Worm (Caenorhabditis elegans) whole organism, L3 larva: ENCODE data around the gene swan-1.

Experiments used
- R02D3.7 ChIP-seq: fragments of 150-350 bp; optimal IDR thresholded peaks from 2 replicates; lab custom pipeline; 2014; ENCODE audit warnings: missing biosample characterization, missing genetic modification characterization
- aly-2 ChIP-seq: fragments of 150-350 bp; optimal IDR thresholded peaks from 2 replicates; lab custom pipeline; 2014; ENCODE audit warnings: missing biosample characterization, missing genetic modification characterization
- ama-1 ChIP-seq: fragments of 150-350 bp; optimal IDR thresholded peaks from 2 replicates; lab custom pipeline; 2018
- ceh-28 ChIP-seq: fragments of 150-350 bp; optimal IDR thresholded peaks from 2 replicates; lab custom pipeline; 2014; ENCODE audit warnings: missing biosample characterization, missing genetic modification reagents, missing genetic modification characterization
- ceh-82 ChIP-seq: fragments of 150-350 bp; optimal IDR thresholded peaks from 2 replicates; lab custom pipeline; 2014; ENCODE audit warnings: missing biosample characterization, missing genetic modification characterization
- ceh-9 ChIP-seq: sonication (generic microtip); optimal IDR thresholded peaks from 2 replicates; lab custom pipeline; 2018; ENCODE audit warnings: missing biosample characterization, missing genetic modification characterization
- egl-5 ChIP-seq: fragments of 150-350 bp; optimal IDR thresholded peaks from 2 replicates; lab custom pipeline; 2017; ENCODE audit warnings: missing biosample characterization, missing genetic modification reagents, missing genetic modification characterization, inconsistent platforms
- elt-1 ChIP-seq: fragments of 150-350 bp; optimal IDR thresholded peaks from 2 replicates; lab custom pipeline; 2014; ENCODE audit warnings: missing biosample characterization, missing genetic modification characterization
- elt-2 ChIP-seq: sonication (generic microtip); optimal IDR thresholded peaks from 2 replicates; lab custom pipeline; 2016; ENCODE audit warnings: missing genetic modification reagents, mild to moderate bottlenecking, missing genetic modification characterization, missing compliant biosample characterization
- eor-1 ChIP-seq, 2 experiments: fragments of 150-350 bp; optimal IDR thresholded peaks; 2 replicates each; lab custom pipeline; 2014 to 2018; ENCODE audit warnings: missing biosample characterization in 2 of 2, missing genetic modification characterization in 2 of 2
- fkh-10 ChIP-seq: sonication (generic microtip); optimal IDR thresholded peaks from 2 replicates; lab custom pipeline; 2017; ENCODE audit warnings: missing biosample characterization, missing genetic modification reagents, missing genetic modification characterization
- fkh-2 ChIP-seq: fragments of 150-350 bp; optimal IDR thresholded peaks from 2 replicates; lab custom pipeline; 2014; ENCODE audit warnings: missing biosample characterization, missing genetic modification reagents, missing genetic modification characterization
- fos-1 ChIP-seq: fragments of 150-350 bp; optimal IDR thresholded peaks from 2 replicates; lab custom pipeline; 2014; ENCODE audit warnings: missing biosample characterization, missing genetic modification characterization
- hmg-11 ChIP-seq: sonication (generic microtip); optimal IDR thresholded peaks from 2 replicates; lab custom pipeline; 2016; ENCODE audit warnings: missing genetic modification characterization, missing compliant biosample characterization
- jun-1 ChIP-seq: fragments of 150-350 bp; optimal IDR thresholded peaks from 2 replicates; lab custom pipeline; 2014; ENCODE audit warnings: missing biosample characterization, missing genetic modification reagents, missing genetic modification characterization
- lin-15B ChIP-seq: fragments of 150-350 bp; optimal IDR thresholded peaks from 2 replicates; lab custom pipeline; 2014; ENCODE audit warnings: missing biosample characterization, missing genetic modification characterization
- lin-39 ChIP-seq: fragments of 150-350 bp; optimal IDR thresholded peaks from 2 replicates; lab custom pipeline; 2018; ENCODE audit warnings: missing biosample characterization, missing genetic modification reagents, missing genetic modification characterization
- lsy-12 ChIP-seq: sonication (generic microtip); optimal IDR thresholded peaks from 2 replicates; lab custom pipeline; 2016; ENCODE audit warnings: mild to moderate bottlenecking, missing genetic modification characterization, missing compliant biosample characterization
- mdl-1 ChIP-seq: fragments of 150-350 bp; optimal IDR thresholded peaks from 2 replicates; lab custom pipeline; 2014; ENCODE audit warnings: missing biosample characterization, missing genetic modification characterization
- mml-1 ChIP-seq: fragments of 150-350 bp; sonication (generic microtip); optimal IDR thresholded peaks from 3 replicates; lab custom pipeline; 2014; ENCODE audit warnings: missing biosample characterization, missing genetic modification characterization
- nfya-1 ChIP-seq: sonication (generic microtip); optimal IDR thresholded peaks from 2 replicates; lab custom pipeline; 2017; ENCODE audit warnings: missing genetic modification characterization, mild to moderate bottlenecking, missing compliant biosample characterization, antibody characterized with exemption, moderate library complexity; ENCODE audit not compliant: insufficient read depth
- nhr-11 ChIP-seq: fragments of 150-350 bp; optimal IDR thresholded peaks from 2 replicates; lab custom pipeline; 2014; ENCODE audit warnings: missing biosample characterization, missing genetic modification characterization
- nhr-23 ChIP-seq: fragments of 150-350 bp; optimal IDR thresholded peaks from 2 replicates; lab custom pipeline; 2014; ENCODE audit warnings: missing biosample characterization, missing genetic modification reagents, missing genetic modification characterization
- nhr-25 ChIP-seq: sonication (generic microtip); optimal IDR thresholded peaks from 2 replicates; lab custom pipeline; 2017; ENCODE audit warnings: missing biosample characterization, missing genetic modification characterization
- nhr-28 ChIP-seq: fragments of 150-350 bp; optimal IDR thresholded peaks from 2 replicates; lab custom pipeline; 2014; ENCODE audit warnings: missing biosample characterization, missing genetic modification characterization
- nhr-43 ChIP-seq: sonication (generic microtip); optimal IDR thresholded peaks from 2 replicates; lab custom pipeline; 2016; ENCODE audit warnings: mild to moderate bottlenecking, missing genetic modification characterization, missing compliant biosample characterization; ENCODE audit not compliant: poor library complexity, severe bottlenecking
- nhr-67 ChIP-seq: fragments of 150-350 bp; optimal IDR thresholded peaks from 2 replicates; lab custom pipeline; 2014; ENCODE audit warnings: missing biosample characterization, missing genetic modification characterization
- nhr-76 ChIP-seq: fragments of 150-350 bp; sonication (generic microtip); optimal IDR thresholded peaks from 5 replicates; lab custom pipeline; 2014; ENCODE audit warnings: missing biosample characterization, missing genetic modification characterization
- nhr-77 ChIP-seq: fragments of 150-350 bp; optimal IDR thresholded peaks from 2 replicates; lab custom pipeline; 2014; ENCODE audit warnings: missing biosample characterization, missing genetic modification characterization
- pha-4 ChIP-seq: fragments of 150-350 bp; optimal IDR thresholded peaks from 2 replicates; lab custom pipeline; 2014; ENCODE audit warnings: missing biosample characterization, missing genetic modification reagents, missing genetic modification characterization
- sea-2 ChIP-seq: fragments of 150-350 bp; sonication (generic microtip); optimal IDR thresholded peaks from 4 replicates; lab custom pipeline; 2014; ENCODE audit warnings: missing biosample characterization, missing genetic modification reagents, missing genetic modification characterization
- skn-1 ChIP-seq: fragments of 150-350 bp; optimal IDR thresholded peaks from 2 replicates; lab custom pipeline; 2014; ENCODE audit warnings: missing biosample characterization, missing genetic modification characterization
- snpc-4 ChIP-seq: fragments of 150-350 bp; optimal IDR thresholded peaks from 2 replicates; lab custom pipeline; 2014; ENCODE audit warnings: missing biosample characterization, missing genetic modification characterization
- unc-39 ChIP-seq: sonication (generic microtip); optimal IDR thresholded peaks from 4 replicates; lab custom pipeline; 2017; ENCODE audit warnings: missing biosample characterization, missing genetic modification characterization
- zag-1 ChIP-seq: fragments of 150-350 bp; optimal IDR thresholded peaks from 2 replicates; lab custom pipeline; 2014; ENCODE audit warnings: missing biosample characterization, missing genetic modification characterization
- ztf-11 ChIP-seq: fragments of 150-350 bp; optimal IDR thresholded peaks from 2 replicates; lab custom pipeline; 2014; ENCODE audit warnings: missing biosample characterization, missing genetic modification characterization
- ztf-4 ChIP-seq: fragments of 150-350 bp; optimal IDR thresholded peaks from 2 replicates; lab custom pipeline; 2014; ENCODE audit warnings: missing biosample characterization, missing genetic modification characterization

Gene swan-1

ce11 chrV:13827920-13828319 is 20.9 kb upstream of the swan-1 start, which contains the start of gene nrf-5:
Gene nrf-5 (plus strand): TSS chrV:13828267.
- no peak for TF ChIP-seq unc-39
- TF ChIP-seq ztf-4 (tag; lab: Kevin White, UChicago) = no peak
- TF ChIP-seq nfya-1 (tag; lab: Kevin White, UChicago) = no peak
- TF ChIP-seq nhr-76 (tag; lab: Kevin White, UChicago) = no peak
- no peak for TF ChIP-seq mml-1
- TF ChIP-seq sea-2 (GFP tag; lab: Kevin White, UChicago) = no peak
- no peak for TF ChIP-seq egl-5 (tag; lab: Kevin White, UChicago)
- TF ChIP-seq mdl-1 (tag; lab: Kevin White, UChicago) = no peak
- TF ChIP-seq skn-1 = no peak
- TF ChIP-seq aly-2 (tag; lab: Kevin White, UChicago) = no peak
- no peak for TF ChIP-seq nhr-67 (tag; lab: Kevin White, UChicago)
- TF ChIP-seq lin-15B (tag; lab: Kevin White, UChicago) = no peak
- TF ChIP-seq, all 47 proteins: peak for 0

- TF ChIP-seq ama-1 (lab: Kevin White, UChicago) (no peak), nhr-28 (tag; lab: Kevin White, UChicago) (no peak), ceh-9 (no peak), sea-2 (GFP tag; lab: Kevin White, UChicago) (no peak), nfya-1 (tag; lab: Kevin White, UChicago) (no peak), ztf-4 (tag; lab: Kevin White, UChicago) (no peak), ceh-82 (tag; lab: Kevin White, UChicago) (no peak), eor-1 (tag; optimal IDR thresholded peaks at IDR 0.05; lab: Kevin White, UChicago) (no peak), lsy-12 (tag; lab: Kevin White, UChicago) (no peak), unc-39 (no peak), nhr-11 (tag; lab: Kevin White, UChicago) (no peak), fkh-2 (no peak)
These were observed 15.7 kb upstream of the swan-1 start, which contains the start of gene hpo-31 for ce11 chrV:13822752-13823151. Gene hpo-31 (plus strand): TSS chrV:13823052.

ce11 chrV:13818824-13819408 is 11.9 kb upstream of the swan-1 start, which contains the start of gene sel-10:
Gene sel-10 (plus strand): TSS chrV:13819361.
- TF ChIP-seq R02D3.7 (tag; lab: Kevin White, UChicago) (peak; percentile 47), hmg-11 (tag; lab: Kevin White, UChicago) (peak; percentile 66), ceh-28 (tag; lab: Kevin White, UChicago) (no peak), nhr-77 (tag; lab: Kevin White, UChicago) (peak; percentile 3), ztf-11 (tag; lab: Kevin White, UChicago) (no peak), nhr-28 (tag; lab: Kevin White, UChicago) (no peak), nhr-11 (tag; lab: Kevin White, UChicago) (peak; percentile 10), jun-1 (tag; lab: Kevin White, UChicago) (peak; percentile 51), nhr-25 (tag; lab: Kevin White, UChicago) (peak; percentile 74), zag-1 (tag; lab: Kevin White, UChicago) (no peak), elt-2 (tag; lab: Kevin White, UChicago) (peak; percentile 57), nfya-1 (tag; lab: Kevin White, UChicago) (peak; percentile 76), lin-39 (tag; lab: Kevin White, UChicago) (peak; percentile 36), fkh-10 (GFP tag; lab: Kevin White, UChicago) (peak; percentile 23), lin-15B (tag; lab: Kevin White, UChicago) (peak; percentile 75), nhr-67 (tag; lab: Kevin White, UChicago) (no peak), nhr-43 (tag; lab: Kevin White, UChicago) (peak; percentile 82), nhr-23 (tag; lab: Kevin White, UChicago) (peak; percentile 84), sea-2 (GFP tag; lab: Kevin White, UChicago) (no peak), eor-1 (tag; optimal IDR thresholded peaks at IDR 0.05; lab: Kevin White, UChicago) (no peak), mdl-1 (tag; lab: Kevin White, UChicago) (no peak), snpc-4 (tag; lab: Kevin White, UChicago) (peak; percentile 83), fos-1 (no peak), pha-4 (tag; lab: Kevin White, UChicago) (peak; percentile 62), elt-1 (tag; lab: Kevin White, UChicago) (no peak)
